7 worm cellular contexts compared by ENCODE assay signal in the genomic region with DNA sequence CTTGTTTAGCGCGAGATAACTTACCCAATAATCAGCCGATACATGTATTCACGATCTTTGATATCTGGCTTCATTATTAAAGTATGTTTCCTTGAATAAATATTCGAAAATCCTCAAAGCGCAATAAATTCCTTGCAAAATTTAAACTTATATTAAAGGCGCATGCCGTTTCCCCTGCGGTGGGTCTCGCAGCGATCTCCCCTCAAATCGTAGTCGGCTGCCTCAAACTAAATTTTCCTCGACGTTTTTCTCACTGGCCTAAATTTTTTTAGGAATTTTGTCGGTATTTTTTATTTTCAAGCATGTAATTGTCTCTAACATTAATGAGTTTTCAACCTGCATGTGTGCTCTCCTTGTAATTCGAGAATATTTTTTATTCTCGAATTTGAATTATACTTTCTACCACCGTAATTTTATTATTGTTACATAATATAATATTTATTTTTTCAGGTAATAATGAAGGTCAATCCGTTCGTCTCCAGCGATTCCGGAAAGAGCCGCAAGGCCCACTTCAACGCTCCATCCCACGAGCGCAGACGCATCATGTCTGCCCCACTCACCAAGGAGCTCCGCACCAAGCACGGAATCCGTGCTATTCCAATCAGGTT.
TF ChIP-seq lines count a peak whose summit lies in the region.

A gene (minus strand): TSS at position 104 of the 608 bp plus-strand sequence.
A gene (plus strand): TSS at position 449 of the 608 bp plus-strand sequence.

TF ChIP-seq in whole organism, L1 larva, 84 proteins besides CTCF, POLR2A, EP300 and RAD21 (continues in another document):
- peak; percentile 58 for TF ChIP-seq skn-1 (tag; optimal IDR thresholded peaks at IDR 0.05; lab: Kevin White, UChicago)
- TF ChIP-seq unc-86 (tag; optimal IDR thresholded peaks at IDR 0.05; lab: Kevin White, UChicago): peak; percentile 26
- no peak for TF ChIP-seq ets-5 (GFP tag; IDR thresholded peaks at IDR 0.05; lab: Robert Waterston, UW)
- no peak for TF ChIP-seq unc-98 (GFP tag; IDR thresholded peaks at IDR 0.05; lab: Robert Waterston, UW)
- TF ChIP-seq lin-15B (tag; optimal IDR thresholded peaks at IDR 0.05; lab: Kevin White, UChicago): peak; percentile 29
- no peak for TF ChIP-seq egl-13 (tag; optimal IDR thresholded peaks at IDR 0.05; lab: Kevin White, UChicago)
- peak; percentile 48 for TF ChIP-seq xbp-1 (tag; optimal IDR thresholded peaks at IDR 0.05; lab: Kevin White, UChicago)
- peak; percentile 71 for TF ChIP-seq nhr-20 (tag; optimal IDR thresholded peaks at IDR 0.05; lab: Kevin White, UChicago)
- no peak for TF ChIP-seq zag-1 (tag; optimal IDR thresholded peaks at IDR 0.05; lab: Kevin White, UChicago)
- peak; percentile 70 to 93 for TF ChIP-seq lsy-2 (tag; optimal IDR thresholded peaks at IDR 0.05; lab: Kevin White, UChicago)
- no peak for TF ChIP-seq ceh-88 (GFP tag; IDR thresholded peaks at IDR 0.05; lab: Robert Waterston, UW)
- peak; percentile 32 for TF ChIP-seq fkh-8 (tag; optimal IDR thresholded peaks at IDR 0.05; lab: Kevin White, UChicago)

TF ChIP-seq in whole organism, L2 larva, 48 proteins besides CTCF, POLR2A, EP300 and RAD21 (continues in another document):
- TF ChIP-seq sem-4 (tag; optimal IDR thresholded peaks at IDR 0.05; lab: Kevin White, UChicago) (peak; percentile 49), unc-55 (GFP tag; optimal IDR thresholded peaks at IDR 0.05; lab: Kevin White, UChicago) (peak; percentile 75), ztf-1 (GFP tag; conservative IDR thresholded peaks at IDR 0.05; lab: Robert Waterston, UW) (no peak), C34F6.9 (tag; optimal IDR thresholded peaks at IDR 0.05; lab: Kevin White, UChicago) (peak; percentile 77), crh-2 (tag; optimal IDR thresholded peaks at IDR 0.05; lab: Kevin White, UChicago) (peak; percentile 60), sma-3 (GFP tag; optimal IDR thresholded peaks at IDR 0.05; lab: Kevin White, UChicago) (peak; percentile 4), snpc-4 (tag; optimal IDR thresholded peaks at IDR 0.05; lab: Kevin White, UChicago) (peak; percentile 75), ceh-16 (tag; optimal IDR thresholded peaks at IDR 0.05; lab: Kevin White, UChicago) (no peak), gmeb-1 (tag; optimal IDR thresholded peaks at IDR 0.05; lab: Kevin White, UChicago) (peak; percentile 71), lsy-2 (tag; optimal IDR thresholded peaks at IDR 0.05; lab: Kevin White, UChicago) (peak; percentile 22 to 89), elt-3 (tag; optimal IDR thresholded peaks at IDR 0.05; lab: Kevin White, UChicago) (no peak)

TF ChIP-seq in whole organism, L3 larva, 47 proteins besides CTCF, POLR2A, EP300 and RAD21 (continues in another document):
- TF ChIP-seq nhr-28 (tag; optimal IDR thresholded peaks at IDR 0.05; lab: Kevin White, UChicago) (no peak), fkh-2 (tag; optimal IDR thresholded peaks at IDR 0.05; lab: Kevin White, UChicago) (no peak), nhr-67 (tag; optimal IDR thresholded peaks at IDR 0.05; lab: Kevin White, UChicago) (no peak), jun-1 (tag; optimal IDR thresholded peaks at IDR 0.05; lab: Kevin White, UChicago) (peak; percentile 42), ZK546.5 (tag; optimal IDR thresholded peaks at IDR 0.05; lab: Kevin White, UChicago) (no peak), egl-5 (tag; optimal IDR thresholded peaks at IDR 0.05; lab: Kevin White, UChicago) (peak; percentile 62), egl-27 (tag; optimal IDR thresholded peaks at IDR 0.05; lab: Kevin White, UChicago) (no peak), eor-1 (tag; optimal IDR thresholded peaks at IDR 0.05; lab: Kevin White, UChicago) (no peak), lin-15B (tag; optimal IDR thresholded peaks at IDR 0.05; lab: Kevin White, UChicago) (peak; percentile 76), nfya-1 (tag; optimal IDR thresholded peaks at IDR 0.05; lab: Kevin White, UChicago; ENCODE audit: insufficient read depth) (peak; percentile 81), nhr-12 (tag; optimal IDR thresholded peaks at IDR 0.05; lab: Kevin White, UChicago) (no peak), nhr-23 (tag; optimal IDR thresholded peaks at IDR 0.05; lab: Kevin White, UChicago) (peak; percentile 69), aly-2 (tag; optimal IDR thresholded peaks at IDR 0.05; lab: Kevin White, UChicago) (no peak)

TF ChIP-seq in whole organism, L4 larva, 104 proteins besides CTCF, POLR2A, EP300 and RAD21 (continues in another document):
- TF ChIP-seq snpc-4 (tag; optimal IDR thresholded peaks at IDR 0.05; lab: Kevin White, UChicago) (no peak), lir-3 (tag; optimal IDR thresholded peaks at IDR 0.05; lab: Kevin White, UChicago) (no peak), nhr-11 (tag; optimal IDR thresholded peaks at IDR 0.05; lab: Kevin White, UChicago) (peak; percentile 23), skn-1 (tag; optimal IDR thresholded peaks at IDR 0.05; lab: Kevin White, UChicago) (no peak), cey-2 (tag; optimal IDR thresholded peaks at IDR 0.05; lab: Kevin White, UChicago; ENCODE audit: borderline replicate concordance, insufficient read depth) (no peak), spr-1 (tag; optimal IDR thresholded peaks at IDR 0.05; lab: Kevin White, UChicago) (no peak), aha-1 (tag; lab: Kevin White, UChicago) (peak; percentile 61), madf-5 (GFP tag; IDR thresholded peaks at IDR 0.05; lab: Robert Waterston, UW) (no peak), daf-19 (GFP tag; conservative IDR thresholded peaks at IDR 0.05; lab: Robert Waterston, UW) (no peak), lsy-2 (tag; optimal IDR thresholded peaks at IDR 0.05; lab: Kevin White, UChicago) (peak in 1 of 2 experiments; percentile 89), tag-97 (GFP tag; IDR thresholded peaks at IDR 0.05; lab: Robert Waterston, UW) (no peak), daf-16 (GFP tag; optimal IDR thresholded peaks at IDR 0.05; lab: Kevin White, UChicago) (no peak), daf-16 (tag; optimal IDR thresholded peaks at IDR 0.05; lab: Kevin White, UChicago) (no peak)

TF ChIP-seq in whole organism, late embryonic, 69 proteins besides CTCF, POLR2A, EP300 and RAD21:
- TF ChIP-seq ceh-31 (tag; optimal IDR thresholded peaks at IDR 0.05; lab: Kevin White, UChicago) (peak; percentile 9), unc-86 (tag; optimal IDR thresholded peaks at IDR 0.05; lab: Kevin White, UChicago) (no peak), npax-4 (tag; optimal IDR thresholded peaks at IDR 0.05; lab: Kevin White, UChicago) (no peak), unc-42 (tag; optimal IDR thresholded peaks at IDR 0.05; lab: Kevin White, UChicago) (peak; percentile 40), nfya-1 (tag; optimal IDR thresholded peaks at IDR 0.05; lab: Kevin White, UChicago) (peak; percentile 36)
TF ChIP-seq in whole organism, late embryonic: peak in this region for 3.

TF ChIP-seq in whole organism, mixed stage, embryonic, 35 proteins besides CTCF, POLR2A, EP300 and RAD21:
- TF ChIP-seq hlh-1 (tag; optimal IDR thresholded peaks at IDR 0.05; lab: Kevin White, UChicago) (peak; percentile 1), lsy-2 (tag; optimal IDR thresholded peaks at IDR 0.05; lab: Kevin White, UChicago) (peak; percentile 78), lin-32 (GFP tag; optimal IDR thresholded peaks at IDR 0.05; lab: Kevin White, UChicago) (no peak), pha-4 (tag; optimal IDR thresholded peaks at IDR 0.05; lab: Kevin White, UChicago) (peak; percentile 32), mep-1 (tag; optimal IDR thresholded peaks at IDR 0.05; lab: Kevin White, UChicago) (peak; percentile 74), ces-1 (GFP tag; optimal IDR thresholded peaks at IDR 0.05; lab: Kevin White, UChicago) (peak; percentile 49), sptf-1 (tag; optimal IDR thresholded peaks at IDR 0.05; lab: Kevin White, UChicago) (no peak), ceh-39 (tag; optimal IDR thresholded peaks at IDR 0.05; lab: Kevin White, UChicago) (peak; percentile 7), nhr-237 (tag; optimal IDR thresholded peaks at IDR 0.05; lab: Kevin White, UChicago) (peak; percentile 54), tbx-8 (GFP tag; optimal IDR thresholded peaks at IDR 0.05; lab: Kevin White, UChicago) (no peak)

TF ChIP-seq in whole organism, young adult, 124 proteins besides CTCF, POLR2A, EP300 and RAD21 (continues in another document):
- no peak for TF ChIP-seq madf-3 (GFP tag; IDR thresholded peaks at IDR 0.05; lab: Robert Waterston, UW)
- no peak for TF ChIP-seq C17E4.6 (GFP tag; IDR thresholded peaks at IDR 0.05; lab: Robert Waterston, UW)
- TF ChIP-seq hmg-20 (GFP tag; IDR thresholded peaks at IDR 0.05; lab: Robert Waterston, UW): no peak
- TF ChIP-seq tbp1 (GFP tag; optimal IDR thresholded peaks at IDR 0.05; lab: Kevin White, UChicago): peak; percentile 33
- TF ChIP-seq dox-1 (GFP tag; IDR thresholded peaks at IDR 0.05; lab: Robert Waterston, UW): no peak
- no peak for TF ChIP-seq Y53G8AR.9 (GFP tag; conservative IDR thresholded peaks at IDR 0.05; lab: Robert Waterston, UW)
- TF ChIP-seq zim-3 (tag; optimal IDR thresholded peaks at IDR 0.05; lab: Kevin White, UChicago): no peak
- no peak for TF ChIP-seq ztf-6 (GFP tag; IDR thresholded peaks at IDR 0.05; lab: Robert Waterston, UW)
- peak; percentile 34 for TF ChIP-seq snpc-1.3 (tag; optimal IDR thresholded peaks at IDR 0.05; lab: Kevin White, UChicago; ENCODE audit: insufficient read depth)
- TF ChIP-seq snpc-3.4 (tag; optimal IDR thresholded peaks at IDR 0.05; lab: Kevin White, UChicago): no peak
- no peak for TF ChIP-seq F37B4.10 (GFP tag; IDR thresholded peaks at IDR 0.05; lab: Robert Waterston, UW)
- no peak for TF ChIP-seq nfya-2 (GFP tag; IDR thresholded peaks at IDR 0.05; lab: Robert Waterston, UW)
- TF ChIP-seq pbrm-1 (GFP tag; IDR thresholded peaks at IDR 0.05; lab: Robert Waterston, UW): no peak
- no peak for TF ChIP-seq rcor-1 (GFP tag; IDR thresholded peaks at IDR 0.05; lab: Robert Waterston, UW)
- no peak for TF ChIP-seq K12H6.12 (tag; optimal IDR thresholded peaks at IDR 0.05; lab: Kevin White, UChicago)
- TF ChIP-seq C06A6.2 (GFP tag; conservative IDR thresholded peaks at IDR 0.05; lab: Robert Waterston, UW): no peak
- no peak for TF ChIP-seq pha-4 (tag; optimal IDR thresholded peaks at IDR 0.05; lab: Kevin White, UChicago)
- TF ChIP-seq ztf-28 (GFP tag; IDR thresholded peaks at IDR 0.05; lab: Robert Waterston, UW): no peak
- TF ChIP-seq Y56A3A.18 (GFP tag; IDR thresholded peaks at IDR 0.05; lab: Robert Waterston, UW): no peak
- TF ChIP-seq attf-5 (GFP tag; optimal IDR thresholded peaks at IDR 0.05; lab: Kevin White, UChicago): peak; percentile 18
- TF ChIP-seq lsy-27 (tag; optimal IDR thresholded peaks at IDR 0.05; lab: Kevin White, UChicago; ENCODE audit: borderline replicate concordance, insufficient read depth): no peak
- TF ChIP-seq ekl-4 (GFP tag; IDR thresholded peaks at IDR 0.05; lab: Robert Waterston, UW): no peak
- TF ChIP-seq F39B2.1 (GFP tag; IDR thresholded peaks at IDR 0.05; lab: Robert Waterston, UW): no peak
- TF ChIP-seq lin-54 (GFP tag; optimal IDR thresholded peaks at IDR 0.05; lab: Kevin White, UChicago): peak; percentile 60
- no peak for TF ChIP-seq Y95B8A.8 (GFP tag; IDR thresholded peaks at IDR 0.05; lab: Robert Waterston, UW)
- no peak for TF ChIP-seq ztf-25 (GFP tag; IDR thresholded peaks at IDR 0.05; lab: Robert Waterston, UW)
- no peak for TF ChIP-seq lin-26 (GFP tag; IDR thresholded peaks at IDR 0.05; lab: Robert Waterston, UW)
- TF ChIP-seq F57A8.1 (GFP tag; optimal IDR thresholded peaks at IDR 0.05; lab: Kevin White, UChicago): no peak
